Worm (Caenorhabditis elegans): Measurements from ENCODE around the gene F40F8.11.

DNA sequence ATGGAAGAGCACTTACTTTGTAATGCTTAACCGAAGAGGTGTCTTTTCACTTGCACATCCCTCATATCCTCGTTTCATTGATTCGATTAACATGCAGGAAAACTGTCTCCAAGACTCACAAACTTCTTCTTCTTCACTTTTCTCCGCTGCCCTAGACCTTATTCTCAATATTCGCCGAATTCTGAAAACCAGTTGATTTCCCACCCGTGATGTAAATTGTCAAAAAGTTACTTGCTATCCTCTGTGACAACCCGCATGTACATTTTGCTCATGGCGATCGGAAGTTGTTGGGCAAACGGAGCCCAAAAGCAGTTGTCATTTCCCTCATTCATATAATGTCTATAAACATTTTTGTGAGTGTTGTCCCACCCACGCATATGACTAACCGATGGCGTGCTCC, 22.0 kb downstream of the F40F8.11 start:
- no peak for TF ChIP-seq aptf-3 (GFP tag; IDR thresholded peaks at IDR 0.05)
- no peak for TF ChIP-seq ets-4 (GFP tag; optimal IDR thresholded peaks at IDR 0.05)
- no peak for TF ChIP-seq ZK185.1 (tag; optimal IDR thresholded peaks at IDR 0.05; ENCODE audit: poor library complexity, severe bottlenecking)
- no peak for TF ChIP-seq mxl-1 (tag; optimal IDR thresholded peaks at IDR 0.05)
- no peak for TF ChIP-seq lag-1 (GFP tag; IDR thresholded peaks at IDR 0.05)
- TF ChIP-seq madf-6 (GFP tag; IDR thresholded peaks at IDR 0.05) = no peak
- TF ChIP-seq zfh-2 (GFP tag; conservative IDR thresholded peaks at IDR 0.05) = no peak
- no peak for TF ChIP-seq mes-4 (tag; optimal IDR thresholded peaks at IDR 0.05)
- TF ChIP-seq F37B4.10 (GFP tag; IDR thresholded peaks at IDR 0.05) = no peak
- no peak for TF ChIP-seq tbx-9 (tag; optimal IDR thresholded peaks at IDR 0.05; ENCODE audit: borderline replicate concordance)
- no peak for TF ChIP-seq F49E8.2 (tag; optimal IDR thresholded peaks at IDR 0.05; ENCODE audit: insufficient read depth)
- TF ChIP-seq ama-1 (optimal IDR thresholded peaks at IDR 0.05) = no peak
- TF ChIP-seq ama-1 (GFP tag; optimal IDR thresholded peaks at IDR 0.05) = no peak

Data from whole organism, young adult.